Worm (Caenorhabditis elegans) whole organism, young adult: Measurements from ENCODE around the gene srsx-22.
A peak's percentile ranks its signal among the peaks of the same experiment; 100 is the strongest.

Experiments used
- B0019.2 ChIP-seq: fragments of 200-800 bp; sonication (Bioruptor generic); conservative IDR thresholded peaks from 2 replicates; pipeline ENCODE4 v1.3.6; 2022; ENCODE audit warnings: missing genetic modification reagents, missing genetic modification characterization, missing compliant biosample characterization
- B0035.1 ChIP-seq: sonication (generic microtip); optimal IDR thresholded peaks from 2 replicates; lab custom pipeline; 2016; ENCODE audit warnings: missing genetic modification characterization, mild to moderate bottlenecking, missing compliant biosample characterization, missing genotype, missing genetic modification reagents
- D2030.7 ChIP-seq: fragments of 200-800 bp; sonication (Bioruptor generic); IDR thresholded peaks from 2 replicates; pipeline ENCODE4 v1.3.6; 2022; ENCODE audit warnings: missing genetic modification reagents, missing genetic modification characterization, missing compliant biosample characterization
- F33H1.4 ChIP-seq: fragments of 200-800 bp; sonication (Bioruptor generic); IDR thresholded peaks from 2 replicates; pipeline ENCODE4 v1.3.6; 2022; ENCODE audit warnings: missing genetic modification reagents, missing genetic modification characterization, missing compliant biosample characterization
- F37B4.10 ChIP-seq: fragments of 200-800 bp; sonication (Bioruptor generic); IDR thresholded peaks from 2 replicates; pipeline ENCODE4 v1.3.6; 2022; ENCODE audit warnings: missing genetic modification characterization, missing compliant biosample characterization
- F39B2.1 ChIP-seq: fragments of 200-800 bp; sonication (Bioruptor generic); IDR thresholded peaks from 2 replicates; pipeline ENCODE4 v1.3.6; 2022; ENCODE audit warnings: missing genetic modification reagents, missing genetic modification characterization, missing compliant biosample characterization
- F55B11.4 ChIP-seq: sonication (generic microtip); optimal IDR thresholded peaks from 2 replicates; lab custom pipeline; 2016; ENCODE audit warnings: missing compliant biosample characterization, missing genetic modification characterization, borderline replicate concordance; ENCODE audit not compliant: insufficient read depth
- T07F8.4 ChIP-seq: sonication (generic microtip); optimal IDR thresholded peaks from 2 replicates; lab custom pipeline; 2016; ENCODE audit warnings: mild to moderate bottlenecking, missing genetic modification characterization, moderate library complexity, missing compliant biosample characterization
- aptf-3 ChIP-seq: fragments of 200-800 bp; sonication (Bioruptor generic); IDR thresholded peaks from 2 replicates; pipeline ENCODE4 v1.3.6; 2022; ENCODE audit warnings: missing genetic modification characterization, missing compliant biosample characterization
- attf-6 ChIP-seq: fragments of 200-800 bp; sonication (Bioruptor generic); IDR thresholded peaks from 2 replicates; pipeline ENCODE4 v1.3.6; 2022; ENCODE audit warnings: missing genetic modification reagents, missing genetic modification characterization, missing compliant biosample characterization
- bed-1 ChIP-seq: fragments of 200-800 bp; sonication (Bioruptor generic); IDR thresholded peaks from 2 replicates; pipeline ENCODE4 v1.3.6; 2022; ENCODE audit warnings: missing genetic modification reagents, missing genetic modification characterization, missing compliant biosample characterization
- cebp-1 ChIP-seq, 2 experiments: fragments of 200-800 bp in 1 of 2; sonication (Bioruptor generic) in 1 of 2; sonication (generic microtip) in 1 of 2; IDR thresholded peaks in 1 of 2; optimal IDR thresholded peaks in 1 of 2; 2 replicates each; pipeline versions ENCODE4 v1.3.6 to Lab custom; 2017 to 2022; ENCODE audit warnings: missing compliant biosample characterization in 2 of 2, missing genetic modification characterization in 2 of 2, mild to moderate bottlenecking in 1 of 2, missing genetic modification reagents in 1 of 2, moderate library complexity in 1 of 2
- cebp-2 ChIP-seq: fragments of 200-800 bp; sonication (Bioruptor generic); IDR thresholded peaks from 2 replicates; pipeline ENCODE4 v1.3.6; 2022; ENCODE audit warnings: missing genetic modification characterization, missing compliant biosample characterization
- ceh-100 ChIP-seq: fragments of 200-800 bp; sonication (Bioruptor generic); IDR thresholded peaks from 2 replicates; pipeline ENCODE4 v1.3.6; 2022; ENCODE audit warnings: missing genetic modification reagents, missing genetic modification characterization, missing compliant biosample characterization
- ceh-27 ChIP-seq: fragments of 200-800 bp; sonication (Bioruptor generic); optimal IDR thresholded peaks from 2 replicates; lab custom pipeline; 2018; ENCODE audit warnings: mild to moderate bottlenecking, missing genetic modification characterization, moderate library complexity, missing compliant biosample characterization
- ceh-40 ChIP-seq: fragments of 200-800 bp; sonication (Bioruptor generic); IDR thresholded peaks from 2 replicates; pipeline ENCODE4 v1.3.6; 2022; ENCODE audit warnings: missing genetic modification characterization, missing compliant biosample characterization
- ceh-58 ChIP-seq: fragments of 200-800 bp; sonication (Bioruptor generic); IDR thresholded peaks from 2 replicates; pipeline ENCODE4 v1.3.6; 2022; ENCODE audit warnings: missing genetic modification characterization, missing compliant biosample characterization
- efl-1 ChIP-seq: fragments of 150-350 bp; optimal IDR thresholded peaks from 2 replicates; lab custom pipeline; 2014; ENCODE audit warnings: missing biosample characterization, missing genetic modification reagents, missing genetic modification characterization
- egl-18 ChIP-seq: fragments of 200-800 bp; sonication (Bioruptor generic); IDR thresholded peaks from 2 replicates; pipeline ENCODE4 v1.3.6; 2022; ENCODE audit warnings: missing genetic modification reagents, missing genetic modification characterization, missing compliant biosample characterization
- egrh-3 ChIP-seq: fragments of 200-800 bp; sonication (Bioruptor generic); IDR thresholded peaks from 2 replicates; pipeline ENCODE4 v1.3.6; 2022; ENCODE audit warnings: missing genetic modification reagents, missing genetic modification characterization, missing compliant biosample characterization
- hmg-1.2 ChIP-seq: fragments of 200-800 bp; sonication (Bioruptor generic); IDR thresholded peaks from 2 replicates; pipeline ENCODE4 v1.3.6; 2022; ENCODE audit warnings: missing genetic modification reagents, missing genetic modification characterization, missing compliant biosample characterization
- hmg-20 ChIP-seq: fragments of 200-800 bp; sonication (Bioruptor generic); IDR thresholded peaks from 2 replicates; pipeline ENCODE4 v1.3.6; 2022; ENCODE audit warnings: missing genetic modification reagents, missing genetic modification characterization, missing compliant biosample characterization
- let-526 ChIP-seq: fragments of 200-800 bp; sonication (Bioruptor generic); IDR thresholded peaks from 2 replicates; pipeline ENCODE4 v1.3.6; 2022; ENCODE audit warnings: missing genetic modification reagents, missing genetic modification characterization, missing compliant biosample characterization
- madf-3 ChIP-seq: fragments of 200-800 bp; sonication (Bioruptor generic); IDR thresholded peaks from 2 replicates; pipeline ENCODE4 v1.3.6; 2022; ENCODE audit warnings: missing genetic modification reagents, missing genetic modification characterization, missing compliant biosample characterization
- madf-6 ChIP-seq: fragments of 200-800 bp; sonication (Bioruptor generic); IDR thresholded peaks from 2 replicates; pipeline ENCODE4 v1.3.6; 2022; ENCODE audit warnings: missing genetic modification reagents, missing genetic modification characterization, missing compliant biosample characterization
- madf-8 ChIP-seq: fragments of 200-800 bp; sonication (Bioruptor generic); conservative IDR thresholded peaks from 2 replicates; pipeline ENCODE4 v1.3.6; 2022; ENCODE audit warnings: missing genetic modification reagents, missing genetic modification characterization, missing compliant biosample characterization
- nhr-120 ChIP-seq: fragments of 200-800 bp; sonication (Bioruptor generic); IDR thresholded peaks from 2 replicates; pipeline ENCODE4 v1.3.6; 2022; ENCODE audit warnings: missing genetic modification characterization, missing compliant biosample characterization
- sea-2 ChIP-seq: fragments of 200-800 bp; sonication (Bioruptor generic); IDR thresholded peaks from 2 replicates; pipeline ENCODE4 v1.3.6; 2022; ENCODE audit warnings: missing genetic modification characterization, missing compliant biosample characterization
- snpc-1.3 ChIP-seq: sonication (generic microtip); optimal IDR thresholded peaks from 2 replicates; lab custom pipeline; 2017; ENCODE audit warnings: missing genetic modification characterization, mild to moderate bottlenecking, missing compliant biosample characterization, antibody characterized with exemption, moderate library complexity, missing genotype, missing genetic modification reagents; ENCODE audit not compliant: insufficient read depth
- tlf-1 ChIP-seq: fragments of 200-800 bp; sonication (Bioruptor generic); optimal IDR thresholded peaks from 2 replicates; lab custom pipeline; 2018; ENCODE audit warnings: mild to moderate bottlenecking, missing genetic modification characterization, missing compliant biosample characterization
- zfh-2 ChIP-seq: fragments of 200-800 bp; sonication (Bioruptor generic); conservative IDR thresholded peaks from 2 replicates; pipeline ENCODE4 v1.3.6; 2022; ENCODE audit warnings: missing genetic modification reagents, missing genetic modification characterization, missing compliant biosample characterization
- ztf-28 ChIP-seq: fragments of 200-800 bp; sonication (Bioruptor generic); IDR thresholded peaks from 2 replicates; pipeline ENCODE4 v1.3.6; 2022; ENCODE audit warnings: missing genetic modification reagents, missing genetic modification characterization, missing compliant biosample characterization

srsx-22 gene

DNA sequence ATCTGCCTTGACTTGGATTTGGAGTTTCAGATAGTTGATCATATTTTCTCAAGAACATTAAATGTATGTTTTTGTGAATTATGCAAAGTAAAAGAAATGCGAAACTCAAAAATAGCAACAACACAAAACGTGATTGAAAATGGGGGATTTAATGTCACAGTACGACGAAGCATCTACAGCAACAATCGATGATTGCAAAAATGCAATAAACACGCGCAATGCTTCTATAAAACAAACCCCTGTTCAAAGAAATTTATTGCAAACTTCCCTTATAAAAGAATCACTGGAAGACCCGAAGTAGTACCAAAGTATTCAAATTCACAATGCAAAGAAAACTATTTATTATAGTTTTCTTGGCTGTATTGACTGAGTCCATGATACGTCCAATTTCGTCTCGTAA lies 33.3 kb upstream of the srsx-22 start, which contains the start of gene clec-219 (continued):
- TF ChIP-seq tlf-1 (GFP tag; lab: Kevin White, UChicago) (no peak), sea-2 (GFP tag; lab: Robert Waterston, UW) (no peak), attf-6 (GFP tag; lab: Robert Waterston, UW) (no peak)

DNA sequence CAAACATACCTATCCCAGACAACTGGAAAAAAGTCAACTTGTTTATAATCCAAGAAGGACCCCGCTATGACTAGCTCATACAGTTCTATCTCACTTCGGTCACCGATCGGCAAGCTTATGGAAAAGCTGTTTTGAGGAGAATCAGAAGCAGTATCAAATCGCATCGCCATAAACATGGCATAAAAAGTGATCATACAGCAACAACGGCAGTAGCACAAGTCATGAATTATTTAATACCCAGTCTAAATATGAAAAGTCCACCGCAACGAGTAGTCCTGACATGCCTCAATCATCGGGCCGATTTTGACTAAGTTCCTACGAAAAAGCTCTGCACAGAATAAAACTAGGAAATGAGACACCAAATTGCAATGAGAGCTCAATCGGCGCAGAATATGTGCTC lies 27.9 kb upstream of the srsx-22 start:
- no peak for TF ChIP-seq nhr-120 (GFP tag; lab: Robert Waterston, UW)
- TF ChIP-seq bed-1 (GFP tag; lab: Robert Waterston, UW), result no peak
- no peak for TF ChIP-seq F55B11.4
- no peak for TF ChIP-seq snpc-1.3 (tag; lab: Kevin White, UChicago)

DNA sequence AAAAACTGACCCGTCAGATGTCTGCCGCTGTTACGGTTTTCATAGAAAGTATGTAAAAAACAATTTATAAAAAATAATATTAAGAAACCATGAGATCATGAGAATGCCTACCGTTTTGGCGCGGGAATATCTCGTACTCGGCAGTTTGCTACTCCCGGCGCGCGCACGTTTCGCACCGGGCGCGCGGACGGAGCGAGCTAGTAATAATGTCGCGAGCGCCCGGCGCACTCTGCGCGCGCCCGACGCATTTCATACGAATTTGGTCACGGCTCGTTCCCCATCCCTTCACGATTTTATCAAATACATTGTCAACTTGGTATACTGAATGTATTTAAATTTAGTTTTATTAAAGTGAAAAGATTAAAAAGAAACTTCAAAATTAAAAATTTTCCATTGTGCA lies 25.6 kb upstream of the srsx-22 start:
- no peak for TF ChIP-seq cebp-1 (GFP tag; IDR thresholded peaks at IDR 0.05; lab: Robert Waterston, UW)
- TF ChIP-seq cebp-1 (tag; optimal IDR thresholded peaks at IDR 0.05; lab: Kevin White, UChicago), result no peak
- peak; percentile 63 for TF ChIP-seq zfh-2
- TF ChIP-seq ztf-28 (GFP tag; lab: Robert Waterston, UW), result no peak

DNA sequence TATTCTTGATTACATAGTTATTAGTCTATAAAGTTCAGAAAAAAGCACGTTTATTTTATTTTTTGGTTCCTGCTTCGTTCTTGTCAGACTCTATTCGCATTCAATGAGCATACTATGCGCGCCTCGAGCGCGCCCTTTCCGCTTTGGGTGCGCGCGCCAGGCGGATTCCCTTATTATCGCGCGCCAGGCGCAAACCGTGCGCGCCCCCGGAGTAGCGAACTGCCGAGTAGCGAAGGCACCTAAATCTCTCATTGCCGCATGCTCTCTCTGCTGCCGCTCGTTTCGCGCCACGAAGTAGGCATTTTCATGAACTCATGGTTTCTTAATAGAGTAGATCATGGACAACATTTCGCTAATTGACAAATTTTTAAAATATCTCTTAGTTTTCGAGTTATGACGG lies 24.4 kb upstream of the srsx-22 start:
- TF ChIP-seq ceh-27 (GFP tag; lab: Kevin White, UChicago), result no peak
- TF ChIP-seq madf-6 (GFP tag; lab: Robert Waterston, UW), result peak; percentile 72
- no peak for TF ChIP-seq T07F8.4
- TF ChIP-seq zfh-2, result peak; percentile 81
- TF ChIP-seq efl-1 (GFP tag; lab: Kevin White, UChicago), result peak; percentile 14
- TF ChIP-seq B0035.1, result no peak
- peak; percentile 79; the same call in 1 of the 2 replicates for TF ChIP-seq egrh-3 (GFP tag; lab: Robert Waterston, UW)
- peak; percentile 60; the same call in 1 of the 2 replicates for TF ChIP-seq hmg-1.2 (GFP tag; lab: Robert Waterston, UW)
- 0 out of 2 replicates have a peak, but pooled peaks have one; percentile 53 for TF ChIP-seq aptf-3
- TF ChIP-seq madf-8 (GFP tag; lab: Robert Waterston, UW), result peak; percentile 35; the same call in 1 of the 2 replicates

DNA sequence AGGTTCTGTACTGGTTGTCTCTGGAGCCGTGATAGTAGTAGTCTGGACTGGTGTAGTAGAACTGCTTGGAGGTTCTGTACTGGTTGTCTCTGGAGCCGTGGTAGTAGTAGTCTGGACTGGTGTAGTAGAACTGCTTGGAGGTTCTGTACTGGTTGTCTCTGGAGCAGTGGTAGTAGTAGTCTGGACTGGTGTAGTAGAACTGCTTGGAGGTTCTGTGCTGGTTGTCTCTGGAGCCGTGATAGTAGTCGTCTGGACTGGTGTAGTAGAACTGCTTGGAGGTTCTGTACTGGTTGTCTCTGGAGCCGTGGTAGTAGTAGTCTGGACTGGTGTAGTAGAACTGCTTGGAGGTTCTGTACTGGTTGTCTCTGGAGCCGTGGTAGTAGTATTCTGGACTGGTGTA lies 22.1 kb upstream of the srsx-22 start:
- 0 out of 2 replicates have a peak, but pooled peaks have one; percentile 28 for TF ChIP-seq hmg-20
- 0 out of 2 replicates have a peak, but pooled peaks have one; percentile 18 for TF ChIP-seq ceh-58 (GFP tag; lab: Robert Waterston, UW)
- TF ChIP-seq egl-18, result 0 out of 2 replicates have a peak, but pooled peaks have one; percentile 63
- TF ChIP-seq D2030.7 (GFP tag; lab: Robert Waterston, UW), result peak; percentile 16; the same call in 1 of the 2 replicates
- TF ChIP-seq madf-3, result peak; percentile 80; the same call in 1 of the 2 replicates
- TF ChIP-seq F37B4.10, result 0 out of 2 replicates have a peak, but pooled peaks have one; percentile 82
- TF ChIP-seq ztf-28 (GFP tag; lab: Robert Waterston, UW), result 0 out of 2 replicates have a peak, but pooled peaks have one; percentile 49
- TF ChIP-seq ceh-100 (GFP tag; lab: Robert Waterston, UW), result 0 out of 2 replicates have a peak, but pooled peaks have one; percentile 15
- TF ChIP-seq let-526 (GFP tag; lab: Robert Waterston, UW), result 0 out of 2 replicates have a peak, but pooled peaks have one; percentile 70
- 0 out of 2 replicates have a peak, but pooled peaks have one; percentile 84 for TF ChIP-seq aptf-3
- peak; percentile 77; the same call in 1 of the 2 replicates for TF ChIP-seq cebp-2 (GFP tag; lab: Robert Waterston, UW)
- TF ChIP-seq B0019.2 (GFP tag; lab: Robert Waterston, UW), result peak; percentile 40; the same call in 1 of the 2 replicates
- TF ChIP-seq egrh-3 (GFP tag; lab: Robert Waterston, UW), result peak; percentile 70
- 0 out of 2 replicates have a peak, but pooled peaks have one; percentile 25 for TF ChIP-seq F33H1.4 (GFP tag; lab: Robert Waterston, UW)
- TF ChIP-seq ceh-40 (GFP tag; lab: Robert Waterston, UW), result peak; percentile 85
- TF ChIP-seq F39B2.1 (GFP tag; lab: Robert Waterston, UW), result 0 out of 2 replicates have a peak, but pooled peaks have one; percentile 60
- TF ChIP-seq, all 124 proteins: peak for 16; not testable (repeated sequence) for 108
